Worm (Caenorhabditis elegans) whole organism, L2 larva: ENCODE results near the gene mgl-3.

Experiments used
- R02D3.7 ChIP-seq: fragments of 150-350 bp; optimal IDR thresholded peaks from 2 replicates; lab custom pipeline; 2014; ENCODE audit warnings: missing biosample characterization, missing genetic modification characterization
- ZK546.5 ChIP-seq: sonication (generic microtip); optimal IDR thresholded peaks from 2 replicates; lab custom pipeline; 2017; ENCODE audit warnings: missing biosample characterization, missing genetic modification characterization
- ceh-16 ChIP-seq: fragments of 150-350 bp; optimal IDR thresholded peaks from 2 replicates; lab custom pipeline; 2014; ENCODE audit warnings: missing biosample characterization, missing genetic modification characterization
- ceh-82 ChIP-seq: fragments of 150-350 bp; optimal IDR thresholded peaks from 2 replicates; lab custom pipeline; 2014; ENCODE audit warnings: missing biosample characterization, missing genetic modification characterization
- lin-13 ChIP-seq: fragments of 150-350 bp; optimal IDR thresholded peaks from 2 replicates; lab custom pipeline; 2014; ENCODE audit warnings: missing biosample characterization, missing genetic modification reagents, missing genetic modification characterization
- lsy-2 ChIP-seq, 2 experiments: fragments of 150-350 bp in 1 of 2; sonication (generic microtip) in 1 of 2; optimal IDR thresholded peaks; 2 replicates each; lab custom pipeline; 2014 to 2017; ENCODE audit warnings: missing biosample characterization in 2 of 2, missing genetic modification characterization in 2 of 2
- nhr-11 ChIP-seq: fragments of 150-350 bp; optimal IDR thresholded peaks from 2 replicates; lab custom pipeline; 2014; ENCODE audit warnings: missing biosample characterization, missing genetic modification characterization
- nhr-12 ChIP-seq: fragments of 150-350 bp; optimal IDR thresholded peaks from 2 replicates; lab custom pipeline; 2014; ENCODE audit warnings: missing biosample characterization, missing genetic modification characterization
- nhr-6 ChIP-seq: fragments of 150-350 bp; optimal IDR thresholded peaks from 2 replicates; lab custom pipeline; 2014; ENCODE audit warnings: missing biosample characterization, missing genetic modification characterization
- snpc-4 ChIP-seq: fragments of 150-350 bp; optimal IDR thresholded peaks from 2 replicates; lab custom pipeline; 2014; ENCODE audit warnings: missing biosample characterization, missing genetic modification characterization

DNA sequence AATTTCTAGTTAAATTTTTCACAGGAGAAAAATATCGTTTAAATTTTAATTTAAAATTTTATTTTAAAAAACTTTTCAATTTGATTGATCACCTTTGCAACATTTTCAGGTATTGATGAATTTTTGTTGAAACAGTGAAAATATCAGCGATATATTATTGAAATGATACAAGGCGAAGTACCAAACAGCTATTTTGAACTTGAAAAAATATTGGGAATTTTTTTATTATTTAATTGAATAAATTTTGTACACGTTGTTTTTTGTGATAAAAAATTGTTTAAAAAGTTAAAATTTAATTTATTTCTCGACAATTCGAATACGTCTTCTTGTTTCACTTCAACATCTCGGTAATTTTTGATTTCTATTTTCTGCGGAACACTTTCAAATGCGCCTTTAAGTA lies 54.9 kb downstream of the mgl-3 start, which contains the start of gene B0273.1:
- TF ChIP-seq lin-13 (GFP tag; lab: Kevin White, UChicago), result no peak
- TF ChIP-seq nhr-11 (tag; lab: Kevin White, UChicago), result no peak
- no peak for TF ChIP-seq R02D3.7 (tag; lab: Kevin White, UChicago)
- TF ChIP-seq lsy-2 (tag; optimal IDR thresholded peaks at IDR 0.05; lab: Kevin White, UChicago), result no peak
- no peak for TF ChIP-seq nhr-12 (tag; lab: Kevin White, UChicago)
- TF ChIP-seq snpc-4, result no peak
- no peak for TF ChIP-seq nhr-6 (tag; lab: Kevin White, UChicago)
- TF ChIP-seq ZK546.5, result no peak
- TF ChIP-seq ceh-82 (tag; lab: Kevin White, UChicago), result no peak
- TF ChIP-seq ceh-16, result no peak
